Worm (Caenorhabditis elegans): Measurements from ENCODE around the gene lec-4.

ce11 chrIII:3742090-3742489 is 31.0 kb downstream of the lec-4 start:
- TF ChIP-seq ama-1 (optimal IDR thresholded peaks at IDR 0.05) (no peak), tbx-11 (GFP tag; IDR thresholded peaks at IDR 0.05) (no peak), ceh-13 (GFP tag; optimal IDR thresholded peaks at IDR 0.05) (no peak), hmg-4 (GFP tag; optimal IDR thresholded peaks at IDR 0.05) (no peak), aly-1 (tag; optimal IDR thresholded peaks at IDR 0.05) (no peak), B0310.2 (tag; optimal IDR thresholded peaks at IDR 0.05) (no peak), ceh-36 (tag; optimal IDR thresholded peaks at IDR 0.05) (no peak), hmbx-1 (tag; optimal IDR thresholded peaks at IDR 0.05) (no peak), pes-1 (GFP tag; IDR thresholded peaks at IDR 0.05) (no peak), scrt-1 (GFP tag; IDR thresholded peaks at IDR 0.05) (no peak), F13C5.2 (tag; optimal IDR thresholded peaks at IDR 0.05) (no peak), tra-4 (tag; optimal IDR thresholded peaks at IDR 0.05) (no peak)

Measured in whole organism, early embryonic.